Worm (Caenorhabditis elegans) whole organism, L1 larva: ENCODE data around the gene scd-1.

Experiments
- C16A3.4 ChIP-seq: fragments of 150-350 bp; optimal IDR thresholded peaks from 2 replicates; lab custom pipeline; 2014; ENCODE audit warnings: missing biosample characterization, missing genetic modification characterization
- C34B4.2 ChIP-seq: sonication (generic microtip); optimal IDR thresholded peaks from 2 replicates; lab custom pipeline; 2017; ENCODE audit warnings: mild to moderate bottlenecking, missing genetic modification characterization, missing compliant biosample characterization
- aha-1 ChIP-seq: fragments of 150-350 bp; optimal IDR thresholded peaks from 2 replicates; lab custom pipeline; 2014; ENCODE audit warnings: missing biosample characterization, missing genetic modification characterization
- alr-1 ChIP-seq: fragments of 200-800 bp; sonication (Bioruptor generic); optimal IDR thresholded peaks from 2 replicates; lab custom pipeline; 2018; ENCODE audit warnings: borderline replicate concordance, mild to moderate bottlenecking, missing genetic modification characterization, missing compliant biosample characterization
- blmp-1 ChIP-seq: fragments of 150-350 bp; optimal IDR thresholded peaks from 2 replicates; lab custom pipeline; 2014; ENCODE audit warnings: missing biosample characterization, missing genetic modification characterization
- ceh-82 ChIP-seq, 3 experiments: fragments of 150-350 bp in 1 of 3; sonication (generic microtip) in 2 of 3; optimal IDR thresholded peaks; 2 replicates each; lab custom pipeline; 2014 to 2017; ENCODE audit warnings: missing biosample characterization in 3 of 3, missing genetic modification characterization in 3 of 3
- ceh-88 ChIP-seq: fragments of 200-800 bp; sonication (Bioruptor generic); IDR thresholded peaks from 2 replicates; pipeline ENCODE4 v1.3.6; 2022; ENCODE audit warnings: missing genetic modification characterization, missing compliant biosample characterization
- ceh-90 ChIP-seq: sonication (generic microtip); optimal IDR thresholded peaks from 2 replicates; lab custom pipeline; 2016; ENCODE audit warnings: missing genetic modification characterization, missing compliant biosample characterization
- efl-3 ChIP-seq: fragments of 200-800 bp; sonication (Bioruptor generic); optimal IDR thresholded peaks from 2 replicates; lab custom pipeline; 2018; ENCODE audit warnings: mild to moderate bottlenecking, missing genetic modification characterization, missing compliant biosample characterization
- egl-27 ChIP-seq, 2 experiments: fragments of 150-350 bp in 1 of 2; sonication (generic microtip); optimal IDR thresholded peaks; 3 replicates each; lab custom pipeline; 2017 to 2018; ENCODE audit warnings: missing biosample characterization in 2 of 2, missing genetic modification characterization in 2 of 2, missing genetic modification reagents in 2 of 2
- elt-2 ChIP-seq: sonication (generic microtip); optimal IDR thresholded peaks from 2 replicates; lab custom pipeline; 2016; ENCODE audit warnings: missing genetic modification characterization, mild to moderate bottlenecking, inconsistent platforms, missing compliant biosample characterization, missing genetic modification reagents
- elt-3 ChIP-seq, 6 experiments: fragments of 150-350 bp in 1 of 6; sonication (generic microtip); optimal IDR thresholded peaks; 2 replicates each; lab custom pipeline; 2017 to 2018; ENCODE audit warnings: missing biosample characterization in 6 of 6, missing genetic modification characterization in 6 of 6, inconsistent platforms in 1 of 6
- ets-5 ChIP-seq: fragments of 200-800 bp; sonication (Bioruptor generic); IDR thresholded peaks from 2 replicates; pipeline ENCODE4 v1.3.6; 2022; ENCODE audit warnings: missing genetic modification characterization, missing compliant biosample characterization
- fkh-10 ChIP-seq: sonication (generic microtip); optimal IDR thresholded peaks from 2 replicates; lab custom pipeline; 2017; ENCODE audit warnings: missing biosample characterization, missing genetic modification reagents, missing genetic modification characterization
- grh-1 ChIP-seq: fragments of 200-800 bp; sonication (Bioruptor generic); IDR thresholded peaks from 2 replicates; pipeline ENCODE4 v1.3.6; 2022; ENCODE audit warnings: missing genetic modification reagents, missing genetic modification characterization, missing compliant biosample characterization
- hpl-2 ChIP-seq: fragments of 150-350 bp; optimal IDR thresholded peaks from 2 replicates; lab custom pipeline; 2014; ENCODE audit warnings: missing biosample characterization, missing genetic modification reagents, missing genetic modification characterization
- jun-1 ChIP-seq: fragments of 150-350 bp; optimal IDR thresholded peaks from 2 replicates; lab custom pipeline; 2014; ENCODE audit warnings: missing biosample characterization, missing genetic modification reagents, missing genetic modification characterization
- lin-13 ChIP-seq: fragments of 150-350 bp; optimal IDR thresholded peaks from 2 replicates; lab custom pipeline; 2014; ENCODE audit warnings: missing biosample characterization, missing genetic modification reagents, missing genetic modification characterization
- lin-14 ChIP-seq: fragments of 200-800 bp; sonication (Bioruptor generic); optimal IDR thresholded peaks from 2 replicates; lab custom pipeline; 2018; ENCODE audit warnings: mild to moderate bottlenecking, missing genetic modification characterization, moderate library complexity, missing compliant biosample characterization
- lin-35 ChIP-seq, 2 experiments: fragments of 150-350 bp; optimal IDR thresholded peaks; 2 replicates each; lab custom pipeline; 2014; ENCODE audit warnings: missing biosample characterization in 2 of 2, missing genetic modification characterization in 2 of 2, missing genetic modification reagents in 2 of 2
- lsy-2 ChIP-seq, 2 experiments: fragments of 150-350 bp; optimal IDR thresholded peaks; 2 replicates each; lab custom pipeline; 2014; ENCODE audit warnings: missing biosample characterization in 2 of 2, missing genetic modification characterization in 2 of 2
- mab-9 ChIP-seq: fragments of 200-800 bp; sonication (Bioruptor generic); IDR thresholded peaks from 2 replicates; pipeline ENCODE4 v1.3.6; 2022; ENCODE audit warnings: missing genetic modification reagents, missing genetic modification characterization, missing compliant biosample characterization
- mdl-1 ChIP-seq, 2 experiments: fragments of 150-350 bp; optimal IDR thresholded peaks; 2 replicates each; lab custom pipeline; 2014 to 2017; ENCODE audit warnings: missing biosample characterization in 2 of 2, missing genetic modification characterization in 2 of 2, inconsistent platforms in 1 of 2
- mef-2 ChIP-seq: fragments of 150-350 bp; optimal IDR thresholded peaks from 2 replicates; lab custom pipeline; 2014; ENCODE audit warnings: missing biosample characterization, missing genetic modification characterization
- mep-1 ChIP-seq: fragments of 150-350 bp; optimal IDR thresholded peaks from 2 replicates; lab custom pipeline; 2014; ENCODE audit warnings: missing biosample characterization, missing genetic modification characterization
- nhr-11 ChIP-seq: fragments of 150-350 bp; optimal IDR thresholded peaks from 2 replicates; lab custom pipeline; 2014; ENCODE audit warnings: missing biosample characterization, missing genetic modification characterization
- nhr-19 ChIP-seq: fragments of 200-800 bp; sonication (Bioruptor generic); conservative IDR thresholded peaks from 2 replicates; pipeline ENCODE4 v1.3.6; 2022; ENCODE audit warnings: missing genetic modification characterization, missing compliant biosample characterization
- nhr-20 ChIP-seq: sonication (generic microtip); optimal IDR thresholded peaks from 2 replicates; lab custom pipeline; 2016; ENCODE audit warnings: mild to moderate bottlenecking, missing genetic modification characterization, missing compliant biosample characterization
- nhr-47 ChIP-seq: sonication (generic microtip); optimal IDR thresholded peaks from 2 replicates; lab custom pipeline; 2016; ENCODE audit warnings: mild to moderate bottlenecking, missing genetic modification characterization, moderate library complexity, missing compliant biosample characterization
- nhr-71 ChIP-seq: sonication (generic microtip); optimal IDR thresholded peaks from 2 replicates; lab custom pipeline; 2016; ENCODE audit warnings: mild to moderate bottlenecking, missing genetic modification characterization, moderate library complexity, missing compliant biosample characterization
- nhr-77 ChIP-seq: fragments of 150-350 bp; optimal IDR thresholded peaks from 2 replicates; lab custom pipeline; 2014; ENCODE audit warnings: missing biosample characterization, missing genetic modification characterization
- nhr-84 ChIP-seq: sonication (generic microtip); optimal IDR thresholded peaks from 2 replicates; lab custom pipeline; 2017; ENCODE audit warnings: missing biosample characterization, missing genetic modification characterization
- nhr-85 ChIP-seq: sonication (generic microtip); peaks from one replicate; lab custom pipeline; 2016; ENCODE audit warnings: missing genetic modification characterization, inconsistent platforms, missing compliant biosample characterization
- nhr-90 ChIP-seq: sonication (generic microtip); optimal IDR thresholded peaks from 2 replicates; lab custom pipeline; 2016; ENCODE audit warnings: mild to moderate bottlenecking, missing genetic modification characterization, missing compliant biosample characterization; ENCODE audit not compliant: poor library complexity
- pag-3 ChIP-seq: sonication (generic microtip); optimal IDR thresholded peaks from 2 replicates; lab custom pipeline; 2017; ENCODE audit warnings: missing genetic modification characterization, mild to moderate bottlenecking, missing compliant biosample characterization, antibody characterized with exemption, borderline replicate concordance; ENCODE audit not compliant: insufficient read depth
- pax-3 ChIP-seq: fragments of 200-800 bp; sonication (Bioruptor generic); optimal IDR thresholded peaks from 2 replicates; lab custom pipeline; 2018; ENCODE audit warnings: mild to moderate bottlenecking, missing genetic modification characterization, moderate library complexity, missing compliant biosample characterization
- pqm-1 ChIP-seq: sonication (generic microtip); optimal IDR thresholded peaks from 3 replicates; lab custom pipeline; 2017; ENCODE audit warnings: missing biosample characterization, missing genetic modification characterization
- skn-1 ChIP-seq: fragments of 150-350 bp; optimal IDR thresholded peaks from 2 replicates; lab custom pipeline; 2014; ENCODE audit warnings: missing biosample characterization, missing genetic modification characterization
- snu-23 ChIP-seq: sonication (generic microtip); optimal IDR thresholded peaks from 2 replicates; lab custom pipeline; 2016; ENCODE audit warnings: missing genetic modification characterization, missing compliant biosample characterization
- sptf-1 ChIP-seq: fragments of 150-350 bp; optimal IDR thresholded peaks from 2 replicates; lab custom pipeline; 2014; ENCODE audit warnings: missing biosample characterization, missing genetic modification characterization
- sup-37 ChIP-seq: fragments of 200-800 bp; sonication (Bioruptor generic); optimal IDR thresholded peaks from 2 replicates; lab custom pipeline; 2018; ENCODE audit warnings: mild to moderate bottlenecking, missing genetic modification characterization, missing compliant biosample characterization
- swsn-7 ChIP-seq: sonication (generic microtip); optimal IDR thresholded peaks from 2 replicates; lab custom pipeline; 2016; ENCODE audit warnings: missing genetic modification characterization, missing compliant biosample characterization
- tbx-2 ChIP-seq: sonication (generic microtip); optimal IDR thresholded peaks from 2 replicates; lab custom pipeline; 2016; ENCODE audit warnings: missing genetic modification characterization, missing compliant biosample characterization
- unc-130 ChIP-seq: fragments of 150-350 bp; optimal IDR thresholded peaks from 2 replicates; lab custom pipeline; 2017; ENCODE audit warnings: missing biosample characterization, missing genetic modification characterization, inconsistent platforms
- unc-86 ChIP-seq: sonication (generic microtip); optimal IDR thresholded peaks from 2 replicates; lab custom pipeline; 2016; ENCODE audit warnings: missing genetic modification characterization, missing compliant biosample characterization
- vab-15 ChIP-seq: sonication (generic microtip); optimal IDR thresholded peaks from 2 replicates; lab custom pipeline; 2017; ENCODE audit warnings: missing genotype, mild to moderate bottlenecking, missing genetic modification characterization, missing compliant biosample characterization
- xbp-1 ChIP-seq: sonication (generic microtip); optimal IDR thresholded peaks from 2 replicates; lab custom pipeline; 2016; ENCODE audit warnings: missing genetic modification characterization, missing compliant biosample characterization
- zip-4 ChIP-seq: fragments of 200-800 bp; sonication (Bioruptor generic); optimal IDR thresholded peaks from 2 replicates; lab custom pipeline; 2018; ENCODE audit warnings: mild to moderate bottlenecking, missing genetic modification characterization, moderate library complexity, missing compliant biosample characterization
- ztf-11 ChIP-seq, 2 experiments: sonication (generic microtip); optimal IDR thresholded peaks; 2 replicates each; lab custom pipeline; 2016 to 2017; ENCODE audit warnings: missing genetic modification characterization in 2 of 2, missing biosample characterization in 1 of 2, missing compliant biosample characterization in 1 of 2

Gene scd-1

DNA sequence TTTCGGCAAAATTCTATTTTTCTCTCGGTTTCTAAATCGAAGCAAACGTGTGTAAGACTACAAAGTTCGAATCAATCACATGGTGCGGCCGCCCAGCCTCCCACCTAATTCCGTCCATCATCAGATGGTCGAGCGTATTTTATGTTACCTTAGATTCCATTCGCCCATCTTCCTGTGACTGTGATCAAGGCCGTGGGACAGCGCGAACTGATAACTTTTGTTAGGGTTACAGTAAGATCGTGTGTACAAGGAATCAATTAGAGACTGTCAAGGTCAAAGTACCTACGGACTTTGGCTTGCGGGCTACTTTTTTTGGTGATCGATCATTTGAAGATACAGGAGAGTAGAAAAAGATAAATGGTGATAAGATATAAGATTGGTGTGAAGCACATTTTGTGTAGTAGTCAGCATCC, 2.5 kb downstream of the scd-1 start (continued):
- TF ChIP-seq ztf-11 (tag; optimal IDR thresholded peaks at IDR 0.05; lab: Kevin White, UChicago) (no peak), ceh-88 (GFP tag; lab: Robert Waterston, UW) (peak; percentile 45), blmp-1 (tag; lab: Kevin White, UChicago) (peak; percentile 92), ceh-82 (tag; optimal IDR thresholded peaks at IDR 0.05; lab: Kevin White, UChicago) (no peak), nhr-11 (tag; lab: Kevin White, UChicago) (peak; percentile 15), lin-14 (GFP tag; lab: Kevin White, UChicago) (peak; percentile 91), xbp-1 (tag; lab: Kevin White, UChicago) (peak; percentile 41), ceh-90 (tag; lab: Kevin White, UChicago) (no peak), mab-9 (GFP tag; lab: Robert Waterston, UW) (peak; percentile 35; the same call in 1 of the 2 replicates), mdl-1 (tag; optimal IDR thresholded peaks at IDR 0.05; lab: Kevin White, UChicago) (peak in 1 of 2 experiments; percentile 91), C16A3.4 (tag; lab: Kevin White, UChicago) (peak; percentile 68), nhr-90 (tag; lab: Kevin White, UChicago) (peak; percentile 89), nhr-85 (tag; lab: Kevin White, UChicago) (peak; percentile 99), jun-1 (tag; lab: Kevin White, UChicago) (peak; percentile 65), pqm-1 (tag; lab: Kevin White, UChicago) (no peak), vab-15 (tag; lab: Kevin White, UChicago) (peak; percentile 48), grh-1 (GFP tag; lab: Robert Waterston, UW) (peak; percentile 72), nhr-19 (GFP tag; lab: Robert Waterston, UW) (peak; percentile 94), lin-35 (GFP tag; optimal IDR thresholded peaks at IDR 0.05; lab: Kevin White, UChicago) (peak in 1 of 2 experiments; percentile 82), nhr-71 (tag; lab: Kevin White, UChicago) (peak; percentile 94), unc-130 (tag; lab: Kevin White, UChicago) (peak; percentile 86), elt-3 (tag; optimal IDR thresholded peaks at IDR 0.05; lab: Kevin White, UChicago) (peak; percentile 38 to 99 (median 76)), lsy-2 (tag; optimal IDR thresholded peaks at IDR 0.05; lab: Kevin White, UChicago) (peak; percentile 61 to 87), hpl-2 (GFP tag; lab: Kevin White, UChicago) (no peak), nhr-47 (tag; lab: Kevin White, UChicago) (peak; percentile 68), egl-27 (tag; optimal IDR thresholded peaks at IDR 0.05; lab: Kevin White, UChicago) (peak in 1 of 2 experiments; percentile 52), elt-2 (tag; lab: Kevin White, UChicago) (no peak), tbx-2 (tag; lab: Kevin White, UChicago) (peak; percentile 84), aha-1 (no peak), mep-1 (tag; lab: Kevin White, UChicago) (peak; percentile 62), pag-3 (tag; lab: Kevin White, UChicago) (peak; percentile 45), alr-1 (no peak), efl-3 (no peak), sptf-1 (no peak), unc-86 (no peak), skn-1 (peak; percentile 34), swsn-7 (tag; lab: Kevin White, UChicago) (peak; percentile 33), pax-3 (tag; lab: Kevin White, UChicago) (no peak), nhr-20 (peak; percentile 99)

DNA sequence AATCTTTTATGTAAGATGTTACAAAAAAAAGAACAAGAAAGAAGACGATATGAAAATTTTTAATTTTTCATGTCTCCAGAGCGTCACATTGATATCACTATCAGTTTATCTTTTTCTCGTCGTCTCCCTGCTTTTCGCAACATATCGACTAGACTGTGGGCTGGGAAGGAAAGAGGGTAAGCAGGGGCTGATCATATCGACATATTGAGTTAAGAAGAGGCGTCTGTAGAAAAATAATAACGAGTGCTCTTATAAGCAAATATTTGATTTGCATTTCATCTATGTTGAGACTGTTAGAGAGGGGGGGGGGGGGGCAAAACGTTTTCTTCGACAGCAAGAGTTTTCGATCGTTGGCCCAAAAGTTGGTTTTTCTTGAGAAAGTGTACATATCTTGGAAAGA, 6.6 kb downstream of the scd-1 start:
- TF ChIP-seq ets-5 (GFP tag; lab: Robert Waterston, UW), result no peak
- no peak for TF ChIP-seq fkh-10 (GFP tag; lab: Kevin White, UChicago)
- no peak for TF ChIP-seq nhr-84 (tag; lab: Kevin White, UChicago)
- TF ChIP-seq egl-27 (tag; optimal IDR thresholded peaks at IDR 0.05; lab: Kevin White, UChicago), result peak in 1 of 2 experiments; percentile 10
- TF ChIP-seq nhr-77 (tag; lab: Kevin White, UChicago), result peak; percentile 37
- TF ChIP-seq C34B4.2 (tag; lab: Kevin White, UChicago), result no peak
- TF ChIP-seq nhr-20, result peak; percentile 71
- peak; percentile 8 for TF ChIP-seq sup-37
- TF ChIP-seq alr-1, result no peak
- TF ChIP-seq lin-13, result no peak
- TF ChIP-seq lsy-2 (tag; optimal IDR thresholded peaks at IDR 0.05; lab: Kevin White, UChicago), result peak in 1 of 2 experiments; percentile 4
- TF ChIP-seq nhr-85 (tag; lab: Kevin White, UChicago), result peak; percentile 19
- no peak for TF ChIP-seq mdl-1 (tag; optimal IDR thresholded peaks at IDR 0.05; lab: Kevin White, UChicago)
- TF ChIP-seq nhr-47 (tag; lab: Kevin White, UChicago), result no peak
- TF ChIP-seq lin-14 (GFP tag; lab: Kevin White, UChicago), result peak; percentile 33
- no peak for TF ChIP-seq C16A3.4 (tag; lab: Kevin White, UChicago)
- TF ChIP-seq elt-3 (tag; optimal IDR thresholded peaks at IDR 0.05; lab: Kevin White, UChicago), result peak in 2 of 6 experiments; percentile 7 to 20
- TF ChIP-seq hpl-2 (GFP tag; lab: Kevin White, UChicago), result no peak
- TF ChIP-seq lin-35 (GFP tag; optimal IDR thresholded peaks at IDR 0.05; lab: Kevin White, UChicago), result peak in 1 of 2 experiments; percentile 13
- no peak for TF ChIP-seq skn-1
- no peak for TF ChIP-seq mef-2
- no peak for TF ChIP-seq zip-4 (GFP tag; lab: Kevin White, UChicago)
- no peak for TF ChIP-seq nhr-71 (tag; lab: Kevin White, UChicago)
- TF ChIP-seq snu-23 (GFP tag; lab: Kevin White, UChicago), result no peak
- peak; percentile 34 for TF ChIP-seq nhr-19 (GFP tag; lab: Robert Waterston, UW)
